Fruit fly (Drosophila melanogaster): ENCODE measurements around the gene Cpr67Fa2.

Gene Cpr67Fa2

DNA sequence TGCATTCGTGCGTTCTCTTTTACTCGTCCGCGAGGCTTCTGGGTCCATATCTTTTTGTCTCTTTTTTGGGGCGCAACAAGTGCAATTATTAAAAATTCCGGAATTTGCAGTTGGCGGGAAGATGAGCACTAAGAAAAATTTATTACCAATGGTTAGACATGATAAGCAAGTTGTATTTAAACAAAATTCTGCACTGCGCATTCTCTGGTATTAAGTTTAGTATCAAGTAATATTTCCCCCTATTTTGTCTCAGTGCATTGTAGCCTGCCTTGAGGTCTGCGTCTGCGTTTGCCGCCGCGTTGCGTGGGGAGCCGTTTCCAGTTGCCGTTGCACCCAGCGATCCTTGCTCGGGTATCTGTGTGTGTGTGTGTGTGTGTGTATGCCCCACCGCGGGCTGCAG lies 48.8 kb downstream of the Cpr67Fa2 start:
- TF ChIP-seq CG15710 (tag; optimal IDR thresholded peaks at IDR 0.05) (peak; percentile 62), CG9948 (tag; optimal IDR thresholded peaks at IDR 0.05) (peak; percentile 72), Pif1B (GFP tag; optimal IDR thresholded peaks at IDR 0.05) (peak; percentile 59), CG32121 (GFP tag; IDR thresholded peaks at IDR 0.05) (no peak), Ets98B (GFP tag; IDR thresholded peaks at IDR 0.05) (no peak), gl (tag; optimal IDR thresholded peaks at IDR 0.05) (peak; percentile 38), CG13204 (GFP tag; optimal IDR thresholded peaks at IDR 0.05) (peak; percentile 78), Snoo (tag; optimal IDR thresholded peaks at IDR 0.05) (peak; percentile 63), rn (GFP tag; IDR thresholded peaks at IDR 0.05) (no peak), EcR (GFP tag; optimal IDR thresholded peaks at IDR 0.05) (peak; percentile 24), CG14655 (GFP tag; optimal IDR thresholded peaks at IDR 0.05) (peak; percentile 67), CG8159 (tag; optimal IDR thresholded peaks at IDR 0.05) (peak; percentile 79), Pif1A (GFP tag; optimal IDR thresholded peaks at IDR 0.05) (peak; percentile 66), fd96Ca (GFP tag; IDR thresholded peaks at IDR 0.05) (peak; percentile 67; the same call in 2 of the 3 replicates), CG4496 (GFP tag; IDR thresholded peaks at IDR 0.05) (peak; percentile 52; the same call in 2 of the 3 replicates), D1 (tag; optimal IDR thresholded peaks at IDR 0.05) (peak; percentile 60), CG12605 (GFP tag; IDR thresholded peaks at IDR 0.05) (no peak), CG34367 (tag; optimal IDR thresholded peaks at IDR 0.05) (peak; percentile 48), CG10348 (GFP tag; IDR thresholded peaks at IDR 0.05) (no peak), CG8301 (tag; optimal IDR thresholded peaks at IDR 0.05) (peak; percentile 57), CG17806 (tag; optimal IDR thresholded peaks at IDR 0.05) (peak; percentile 72)
